Fruit fly (Drosophila melanogaster) whole organism, embryonic: ENCODE results near the gene ATPsynO.

Experiments used
- Adf1 ChIP-seq: fragments of 200-800 bp; sonication (Bioruptor generic); IDR thresholded peaks from 2 replicates; pipeline ENCODE4 v1.3.6; 2022; ENCODE audit warnings: missing biosample characterization, missing genetic modification characterization
- Atf3 ChIP-seq: fragments of 200-800 bp; sonication (Bioruptor generic); optimal IDR thresholded peaks from 3 replicates; lab custom pipeline; 2016; ENCODE audit warnings: missing biosample characterization, missing genetic modification characterization
- B-H1 ChIP-seq: fragments of 200-800 bp; sonication (Bioruptor generic); IDR thresholded peaks from 3 replicates; pipeline ENCODE4 v1.3.6; 2022; ENCODE audit warnings: missing biosample characterization, missing genetic modification characterization
- CG10147 ChIP-seq: fragments of 200-800 bp; sonication (Bioruptor generic); optimal IDR thresholded peaks from 2 replicates; lab custom pipeline; 2019; ENCODE audit warnings: missing biosample characterization, mild to moderate bottlenecking, missing genetic modification characterization, moderate library complexity
- CG10462 ChIP-seq: fragments of 200-800 bp; sonication (Bioruptor generic); optimal IDR thresholded peaks from 2 replicates; lab custom pipeline; 2016; ENCODE audit warnings: missing biosample characterization, missing genetic modification characterization
- CG13123 ChIP-seq: fragments of 200-800 bp; sonication (Bioruptor generic); optimal IDR thresholded peaks from 2 replicates; lab custom pipeline; 2016; ENCODE audit warnings: missing biosample characterization, missing genetic modification characterization
- CG15269 ChIP-seq: fragments of 200-800 bp; sonication (Bioruptor generic); optimal IDR thresholded peaks from 2 replicates; lab custom pipeline; 2018; ENCODE audit warnings: missing biosample characterization, mild to moderate bottlenecking, missing genetic modification characterization, moderate library complexity
- CG16815 ChIP-seq: fragments of 200-800 bp; sonication (Bioruptor generic); optimal IDR thresholded peaks from 3 replicates; lab custom pipeline; 2017; ENCODE audit warnings: missing biosample characterization, mild to moderate bottlenecking, missing genetic modification characterization
- CG17359 ChIP-seq: fragments of 200-800 bp; sonication (Bioruptor generic); optimal IDR thresholded peaks from 3 replicates; lab custom pipeline; 2018; ENCODE audit warnings: missing biosample characterization, mild to moderate bottlenecking, missing genetic modification characterization, moderate library complexity
- CG1792 ChIP-seq: fragments of 200-800 bp; sonication (Bioruptor generic); optimal IDR thresholded peaks from 2 replicates; lab custom pipeline; 2016; ENCODE audit warnings: missing biosample characterization, missing genetic modification characterization
- CG18599 ChIP-seq: fragments of 200-800 bp; sonication (Bioruptor generic); optimal IDR thresholded peaks from 3 replicates; lab custom pipeline; 2017; ENCODE audit warnings: missing biosample characterization, missing genetic modification characterization, mild to moderate bottlenecking, moderate library complexity, missing genetic modification reagents
- CG2116 ChIP-seq: fragments of 200-800 bp; sonication (Bioruptor generic); optimal IDR thresholded peaks from 3 replicates; lab custom pipeline; 2018; ENCODE audit warnings: missing biosample characterization, mild to moderate bottlenecking, missing genetic modification characterization
- CG30403 ChIP-seq: fragments of 200-800 bp; sonication (Bioruptor generic); optimal IDR thresholded peaks from 3 replicates; lab custom pipeline; 2016; ENCODE audit warnings: missing biosample characterization, missing genetic modification characterization
- CG3281 ChIP-seq: fragments of 200-800 bp; sonication (Bioruptor generic); optimal IDR thresholded peaks from 3 replicates; lab custom pipeline; 2017; ENCODE audit warnings: missing biosample characterization, mild to moderate bottlenecking, missing genetic modification characterization
- CG34376 ChIP-seq: fragments of 200-800 bp; sonication (Bioruptor generic); optimal IDR thresholded peaks from 2 replicates; lab custom pipeline; 2018; ENCODE audit warnings: missing biosample characterization, mild to moderate bottlenecking, missing genetic modification characterization
- CG4328 ChIP-seq: fragments of 200-800 bp; sonication (Bioruptor generic); optimal IDR thresholded peaks from 3 replicates; lab custom pipeline; 2017; ENCODE audit warnings: missing biosample characterization, missing genetic modification reagents, missing genetic modification characterization
- CG6272 ChIP-seq: fragments of 200-800 bp; sonication (Bioruptor generic); IDR thresholded peaks from 2 replicates; pipeline ENCODE4 v1.3.6; 2022; ENCODE audit warnings: missing biosample characterization, missing genetic modification characterization
- CG6791 ChIP-seq: fragments of 200-800 bp; sonication (Bioruptor generic); IDR thresholded peaks from 3 replicates; pipeline ENCODE4 v1.3.6; 2022; ENCODE audit warnings: missing biosample characterization, missing genetic modification characterization; ENCODE audit not compliant: partially characterized antibody
- CG7271 ChIP-seq: fragments of 200-800 bp; sonication (Bioruptor generic); optimal IDR thresholded peaks from 2 replicates; lab custom pipeline; 2018; ENCODE audit warnings: missing biosample characterization, mild to moderate bottlenecking, missing genetic modification characterization, moderate library complexity
- CG8359 ChIP-seq: fragments of 200-800 bp; sonication (Bioruptor generic); optimal IDR thresholded peaks from 2 replicates; lab custom pipeline; 2017; ENCODE audit warnings: missing biosample characterization, mild to moderate bottlenecking, missing genetic modification characterization, borderline replicate concordance
- CG9876 ChIP-seq: fragments of 200-800 bp; sonication (Bioruptor generic); optimal IDR thresholded peaks from 2 replicates; lab custom pipeline; 2016; ENCODE audit warnings: missing biosample characterization, missing genetic modification characterization
- Doc2 ChIP-seq: fragments of 200-800 bp; sonication (Bioruptor generic); IDR thresholded peaks from 2 replicates; pipeline ENCODE4 v1.3.6; 2022; ENCODE audit warnings: missing biosample characterization, missing genetic modification characterization
- E2f2 ChIP-seq: fragments of 200-800 bp; sonication (Bioruptor generic); IDR thresholded peaks from 2 replicates; pipeline ENCODE4 v1.3.6; 2022; ENCODE audit warnings: missing biosample characterization, missing genetic modification characterization
- Mes4 ChIP-seq: fragments of 200-800 bp; sonication (Bioruptor generic); optimal IDR thresholded peaks from 2 replicates; lab custom pipeline; 2016; ENCODE audit warnings: missing biosample characterization, missing genetic modification characterization
- NFAT ChIP-seq: fragments of 200-800 bp; sonication (Bioruptor generic); IDR thresholded peaks from 2 replicates; pipeline ENCODE4 v1.3.6; 2022; ENCODE audit warnings: missing biosample characterization, missing genetic modification characterization
- Nf-YC ChIP-seq: fragments of 200-800 bp; optimal IDR thresholded peaks from 3 replicates; lab custom pipeline; 2019; ENCODE audit warnings: missing biosample characterization, mild to moderate bottlenecking, missing genetic modification characterization, moderate library complexity
- Opbp ChIP-seq: fragments of 200-800 bp; sonication (Bioruptor generic); IDR thresholded peaks from 3 replicates; pipeline ENCODE4 v1.3.6; 2022; ENCODE audit warnings: missing biosample characterization, missing genetic modification characterization; ENCODE audit not compliant: partially characterized antibody
- Sin3A ChIP-seq: fragments of >200 bp; optimal IDR thresholded peaks from 2 replicates; lab custom pipeline; 2018
- Sry-δ ChIP-seq: fragments of 200-800 bp; sonication (Bioruptor generic); optimal IDR thresholded peaks from 2 replicates; lab custom pipeline; 2016; ENCODE audit warnings: missing biosample characterization, missing genetic modification characterization
- Usf ChIP-seq: fragments of 200-800 bp; sonication (Bioruptor generic); optimal IDR thresholded peaks from 2 replicates; lab custom pipeline; 2017; ENCODE audit warnings: missing genotype, missing biosample characterization, missing genetic modification characterization
- abd-A ChIP-seq: fragments of 200-800 bp; sonication (Bioruptor generic); optimal IDR thresholded peaks from 3 replicates; lab custom pipeline; 2019; ENCODE audit warnings: missing biosample characterization, mild to moderate bottlenecking, missing genetic modification characterization, moderate library complexity
- amos ChIP-seq: fragments of 200-800 bp; sonication (Bioruptor generic); IDR thresholded peaks from 2 replicates; pipeline ENCODE4 v1.3.6; 2022; ENCODE audit warnings: missing biosample characterization, missing genetic modification characterization; ENCODE audit not compliant: partially characterized antibody
- ash1 ChIP-seq: fragments of 200-800 bp; sonication (Bioruptor generic); optimal IDR thresholded peaks from 2 replicates; lab custom pipeline; 2018; ENCODE audit warnings: missing biosample characterization, mild to moderate bottlenecking, missing genetic modification characterization
- bbx ChIP-seq: fragments of 200-800 bp; sonication (Bioruptor generic); IDR thresholded peaks from 2 replicates; pipeline ENCODE4 v1.3.6; 2022; ENCODE audit warnings: missing biosample characterization, missing genetic modification characterization; ENCODE audit not compliant: partially characterized antibody
- emc ChIP-seq: fragments of 200-800 bp; sonication (Bioruptor generic); optimal IDR thresholded peaks from 2 replicates; lab custom pipeline; 2016; ENCODE audit warnings: missing biosample characterization, missing genetic modification characterization
- fru ChIP-seq: fragments of >200 bp; optimal IDR thresholded peaks from 2 replicates; lab custom pipeline; 2017
- gce ChIP-seq: fragments of 200-800 bp; sonication (Bioruptor generic); IDR thresholded peaks from 3 replicates; pipeline ENCODE4 v1.3.6; 2022; ENCODE audit warnings: missing biosample characterization, missing genetic modification characterization
- gem ChIP-seq: fragments of 200-800 bp; sonication (Bioruptor generic); optimal IDR thresholded peaks from 2 replicates; lab custom pipeline; 2019; ENCODE audit warnings: missing biosample characterization, mild to moderate bottlenecking, missing genetic modification characterization, moderate library complexity
- grau ChIP-seq: fragments of 200-800 bp; optimal IDR thresholded peaks from 3 replicates; lab custom pipeline; 2019; ENCODE audit warnings: missing biosample characterization, mild to moderate bottlenecking, missing genetic modification characterization, moderate library complexity
- jumu ChIP-seq: fragments of 200-800 bp; sonication (Bioruptor generic); optimal IDR thresholded peaks from 3 replicates; lab custom pipeline; 2016; ENCODE audit warnings: missing biosample characterization, missing genetic modification characterization
- lab ChIP-seq: fragments of 200-800 bp; sonication (Bioruptor generic); optimal IDR thresholded peaks from 3 replicates; lab custom pipeline; 2017; ENCODE audit warnings: missing biosample characterization, missing genetic modification characterization, mild to moderate bottlenecking, moderate library complexity, missing genetic modification reagents
- pho ChIP-seq: fragments of 200-800 bp; sonication (Bioruptor generic); optimal IDR thresholded peaks from 2 replicates; lab custom pipeline; 2016; ENCODE audit warnings: missing biosample characterization, missing genetic modification characterization
- sr ChIP-seq: fragments of 200-800 bp; sonication (Bioruptor generic); IDR thresholded peaks from 3 replicates; pipeline ENCODE4 v1.3.6; 2022; ENCODE audit warnings: missing biosample characterization, missing genetic modification characterization
- stc ChIP-seq: fragments of 200-800 bp; sonication (Bioruptor generic); IDR thresholded peaks from 2 replicates; pipeline ENCODE4 v1.3.6; 2022; ENCODE audit warnings: missing biosample characterization, missing genetic modification characterization
- tna ChIP-seq: fragments of 200-800 bp; sonication (Bioruptor generic); IDR thresholded peaks from 2 replicates; pipeline ENCODE4 v1.3.6; 2022; ENCODE audit warnings: missing biosample characterization, missing genetic modification characterization; ENCODE audit not compliant: partially characterized antibody
- tup ChIP-seq: fragments of 200-800 bp; sonication (Bioruptor generic); optimal IDR thresholded peaks from 2 replicates; lab custom pipeline; 2016; ENCODE audit warnings: missing biosample characterization, mild to moderate bottlenecking, missing genetic modification characterization, moderate library complexity
- twi ChIP-seq: fragments of 200-800 bp; optimal IDR thresholded peaks from 2 replicates; lab custom pipeline; 2019; ENCODE audit warnings: missing biosample characterization, mild to moderate bottlenecking, missing genetic modification characterization, moderate library complexity
- usp ChIP-seq: fragments of >200 bp; optimal IDR thresholded peaks from 2 replicates; lab custom pipeline; 2017; ENCODE audit warnings: missing biosample characterization, missing genetic modification characterization
- wdn ChIP-seq: fragments of 200-800 bp; sonication (Bioruptor generic); IDR thresholded peaks from 2 replicates; pipeline ENCODE4 v1.3.6; 2022; ENCODE audit warnings: missing biosample characterization, missing genetic modification characterization
- zen ChIP-seq: fragments of 200-800 bp; sonication (Bioruptor generic); optimal IDR thresholded peaks from 3 replicates; lab custom pipeline; 2018; ENCODE audit warnings: missing biosample characterization, mild to moderate bottlenecking, missing genetic modification characterization, moderate library complexity
- zf30C ChIP-seq: fragments of 200-800 bp; sonication (Bioruptor generic); optimal IDR thresholded peaks from 3 replicates; lab custom pipeline; 2018; ENCODE audit warnings: missing biosample characterization, mild to moderate bottlenecking, missing genetic modification characterization
- zfh2 ChIP-seq: fragments of 200-800 bp; sonication (Bioruptor generic); optimal IDR thresholded peaks from 2 replicates; lab custom pipeline; 2016; ENCODE audit warnings: missing biosample characterization, missing genetic modification characterization

Gene ATPsynO

dm6 chr3R:15243452-15243851 lies 21.9 kb upstream of the ATPsynO start (continued):
- TF ChIP-seq Mes4 (GFP tag; lab: Kevin White, UChicago) (no peak), abd-A (tag; lab: Kevin White, UChicago) (peak; percentile 68), lab (GFP tag; lab: Kevin White, UChicago) (no peak), tna (GFP tag; lab: Robert Waterston, UW) (no peak), fru (no peak), CG10462 (no peak), CG10147 (GFP tag; lab: Kevin White, UChicago) (no peak), gce (no peak), CG1792 (GFP tag; lab: Kevin White, UChicago) (no peak), CG16815 (GFP tag; lab: Kevin White, UChicago) (no peak), jumu (GFP tag; lab: Kevin White, UChicago) (no peak), wdn (no peak), B-H1 (GFP tag; lab: Robert Waterston, UW) (no peak), CG18599 (GFP tag; lab: Kevin White, UChicago) (no peak), CG3281 (GFP tag; lab: Kevin White, UChicago) (no peak), Adf1 (GFP tag; lab: Robert Waterston, UW) (peak; percentile 43; the same call in 1 of the 2 replicates), zfh2 (GFP tag; lab: Kevin White, UChicago) (no peak), NFAT (GFP tag; lab: Robert Waterston, UW) (peak; percentile 63; the same call in 1 of the 2 replicates), CG7271 (tag; lab: Kevin White, UChicago) (no peak), CG17359 (no peak), twi (tag; lab: Kevin White, UChicago) (peak; percentile 40), tup (GFP tag; lab: Kevin White, UChicago) (no peak), CG2116 (GFP tag; lab: Kevin White, UChicago) (no peak), E2f2 (GFP tag; lab: Robert Waterston, UW) (0 out of 2 replicates have a peak, but pooled peaks have one; percentile 20), Nf-YC (tag; lab: Kevin White, UChicago) (no peak), Doc2 (no peak), Opbp (GFP tag; lab: Robert Waterston, UW) (0 out of 3 replicates have a peak, but pooled peaks have one; percentile 9), CG6791 (0 out of 3 replicates have a peak, but pooled peaks have one; percentile 6), CG34376 (GFP tag; lab: Kevin White, UChicago) (no peak), Atf3 (GFP tag; lab: Kevin White, UChicago) (no peak), CG8359 (no peak), pho (GFP tag; lab: Kevin White, UChicago) (no peak), emc (GFP tag; lab: Kevin White, UChicago) (no peak), stc (GFP tag; lab: Robert Waterston, UW) (no peak), Usf (GFP tag; lab: Kevin White, UChicago) (no peak), Sry-δ (GFP tag; lab: Kevin White, UChicago) (no peak), ash1 (GFP tag; lab: Kevin White, UChicago) (no peak), zen (tag; lab: Kevin White, UChicago) (no peak), CG30403 (no peak), zf30C (GFP tag; lab: Kevin White, UChicago) (no peak), sr (no peak), CG6272 (no peak), usp (GFP tag; lab: Kevin White, UChicago) (no peak), CG13123 (GFP tag; lab: Kevin White, UChicago) (no peak), CG9876 (GFP tag; lab: Kevin White, UChicago) (no peak), CG15269 (tag; lab: Kevin White, UChicago) (no peak), CG4328 (GFP tag; lab: Kevin White, UChicago) (no peak), amos (peak; percentile 36; the same call in 1 of the 2 replicates), bbx (peak; percentile 17; the same call in 1 of the 2 replicates), gem (tag; lab: Kevin White, UChicago) (no peak), grau (tag; lab: Kevin White, UChicago) (no peak), Sin3A (lab: Kevin White, UChicago) (no peak)
